Worm (Caenorhabditis elegans): ENCODE measurements around the gene srd-36.

DNA sequence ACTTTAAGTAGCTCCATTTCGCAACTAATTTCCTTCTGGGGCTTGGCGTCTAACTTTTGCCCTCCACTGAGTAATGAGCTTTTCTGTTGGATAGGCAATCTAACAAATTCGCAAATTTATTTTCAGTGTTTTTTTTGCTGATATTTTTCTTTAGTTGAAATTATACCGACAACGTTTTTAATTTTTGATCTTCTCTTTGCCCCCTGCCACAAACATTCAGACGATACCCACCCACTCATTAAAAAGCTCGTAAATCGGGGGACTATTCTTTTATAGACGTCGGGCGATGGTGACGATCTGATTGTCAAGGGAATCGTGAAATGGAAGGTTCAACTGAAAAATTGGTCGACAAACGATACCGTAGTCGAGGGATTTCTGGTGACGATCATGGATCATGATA lies 29.1 kb upstream of the srd-36 start:
- TF ChIP-seq hlh-30 (tag; optimal IDR thresholded peaks at IDR 0.05; ENCODE audit: insufficient read depth) (no peak), npax-4 (tag; optimal IDR thresholded peaks at IDR 0.05) (no peak), pros-1 (tag; optimal IDR thresholded peaks at IDR 0.05) (no peak), lin-11 (tag; optimal IDR thresholded peaks at IDR 0.05) (no peak), pag-3 (tag; optimal IDR thresholded peaks at IDR 0.05; ENCODE audit: borderline replicate concordance) (no peak), tbx-2 (tag; optimal IDR thresholded peaks at IDR 0.05) (no peak), nfya-1 (tag; optimal IDR thresholded peaks at IDR 0.05) (no peak), mec-3 (tag; optimal IDR thresholded peaks at IDR 0.05; ENCODE audit: borderline replicate concordance) (no peak), pha-4 (tag; optimal IDR thresholded peaks at IDR 0.05) (no peak), ceh-9 (tag; optimal IDR thresholded peaks at IDR 0.05) (no peak), C38D4.7 (GFP tag; optimal IDR thresholded peaks at IDR 0.05) (no peak), dve-1 (tag; optimal IDR thresholded peaks at IDR 0.05) (no peak)

All from whole organism, late embryonic.